Worm (Caenorhabditis elegans) whole organism, late embryonic: ENCODE results near the gene klp-6.

Experiments
- F13H6.1 ChIP-seq: sonication (generic microtip); optimal IDR thresholded peaks from 2 replicates; lab custom pipeline; 2016; ENCODE audit warnings: missing genetic modification characterization, missing compliant biosample characterization
- K02D7.2 ChIP-seq: sonication (generic microtip); optimal IDR thresholded peaks from 2 replicates; lab custom pipeline; 2017; ENCODE audit warnings: mild to moderate bottlenecking, missing genetic modification characterization, missing compliant biosample characterization
- K09A11.1 ChIP-seq: sonication (generic microtip); optimal IDR thresholded peaks from 2 replicates; lab custom pipeline; 2017; ENCODE audit warnings: antibody characterized with exemption, mild to moderate bottlenecking, missing genetic modification characterization, missing compliant biosample characterization; ENCODE audit not compliant: insufficient read depth
- T23F11.4 ChIP-seq: fragments of 200-800 bp; sonication (Bioruptor generic); optimal IDR thresholded peaks from 2 replicates; lab custom pipeline; 2018; ENCODE audit warnings: mild to moderate bottlenecking, missing genetic modification characterization, missing compliant biosample characterization
- ahr-1 ChIP-seq: sonication (generic microtip); optimal IDR thresholded peaks from 2 replicates; lab custom pipeline; 2016; ENCODE audit warnings: missing genetic modification characterization, missing compliant biosample characterization
- ama-1 ChIP-seq: fragments of 150-350 bp; optimal IDR thresholded peaks from 2 replicates; lab custom pipeline; 2014
- ceh-18 ChIP-seq: sonication (generic microtip); optimal IDR thresholded peaks from 2 replicates; lab custom pipeline; 2016; ENCODE audit warnings: missing genetic modification characterization, missing compliant biosample characterization
- ceh-19 ChIP-seq: fragments of 200-800 bp; sonication (Bioruptor generic); optimal IDR thresholded peaks from 2 replicates; lab custom pipeline; 2018; ENCODE audit warnings: mild to moderate bottlenecking, missing genetic modification characterization, missing compliant biosample characterization
- ceh-2 ChIP-seq: sonication (generic microtip); optimal IDR thresholded peaks from 2 replicates; lab custom pipeline; 2016; ENCODE audit warnings: missing genotype, missing genetic modification characterization, missing compliant biosample characterization
- ceh-30 ChIP-seq: fragments of 150-350 bp; optimal IDR thresholded peaks from 2 replicates; lab custom pipeline; 2014; ENCODE audit warnings: missing biosample characterization, missing genetic modification characterization
- ceh-31 ChIP-seq: sonication (generic microtip); optimal IDR thresholded peaks from 2 replicates; lab custom pipeline; 2016; ENCODE audit warnings: missing genetic modification characterization, missing compliant biosample characterization
- ceh-45 ChIP-seq: fragments of 200-800 bp; sonication (Bioruptor generic); IDR thresholded peaks from 2 replicates; pipeline ENCODE4 v1.3.6; 2022; ENCODE audit warnings: missing genetic modification reagents, missing genetic modification characterization, missing compliant biosample characterization
- ceh-48 ChIP-seq: sonication (generic microtip); optimal IDR thresholded peaks from 2 replicates; lab custom pipeline; 2016; ENCODE audit warnings: missing genetic modification characterization, inconsistent platforms, missing compliant biosample characterization
- ceh-6 ChIP-seq: fragments of 200-800 bp; sonication (Bioruptor generic); optimal IDR thresholded peaks from 2 replicates; lab custom pipeline; 2018; ENCODE audit warnings: mild to moderate bottlenecking, missing genetic modification characterization, missing compliant biosample characterization
- che-1 ChIP-seq: sonication (generic microtip); optimal IDR thresholded peaks from 2 replicates; lab custom pipeline; 2016; ENCODE audit warnings: mild to moderate bottlenecking, missing genetic modification characterization, missing compliant biosample characterization
- dmd-4 ChIP-seq: sonication (generic microtip); optimal IDR thresholded peaks from 2 replicates; lab custom pipeline; 2016; ENCODE audit warnings: borderline replicate concordance, missing genetic modification characterization, missing compliant biosample characterization
- dve-1 ChIP-seq: sonication (generic microtip); optimal IDR thresholded peaks from 2 replicates; lab custom pipeline; 2017; ENCODE audit warnings: antibody characterized with exemption, mild to moderate bottlenecking, missing genetic modification characterization, missing compliant biosample characterization
- elt-2 ChIP-seq: sonication (generic microtip); optimal IDR thresholded peaks from 2 replicates; lab custom pipeline; 2016; ENCODE audit warnings: missing genetic modification reagents, missing genetic modification characterization, missing compliant biosample characterization
- ets-4 ChIP-seq: sonication (generic microtip); optimal IDR thresholded peaks from 2 replicates; lab custom pipeline; 2016; ENCODE audit warnings: missing genetic modification characterization, missing compliant biosample characterization
- eyg-1 ChIP-seq: sonication (generic microtip); optimal IDR thresholded peaks from 2 replicates; lab custom pipeline; 2016; ENCODE audit warnings: missing genotype, missing genetic modification characterization, missing compliant biosample characterization
- fkh-10 ChIP-seq: fragments of 150-350 bp; optimal IDR thresholded peaks from 2 replicates; lab custom pipeline; 2014; ENCODE audit warnings: missing biosample characterization, missing genetic modification reagents, missing genetic modification characterization
- fkh-6 ChIP-seq: sonication (generic microtip); optimal IDR thresholded peaks from 2 replicates; lab custom pipeline; 2016; ENCODE audit warnings: missing genetic modification characterization, missing compliant biosample characterization
- gmeb-2 ChIP-seq: sonication (generic microtip); optimal IDR thresholded peaks from 2 replicates; lab custom pipeline; 2016; ENCODE audit warnings: missing genetic modification characterization, inconsistent platforms, missing compliant biosample characterization
- hlh-15 ChIP-seq: sonication (generic microtip); optimal IDR thresholded peaks from 2 replicates; lab custom pipeline; 2016; ENCODE audit warnings: missing genetic modification characterization, missing compliant biosample characterization
- hlh-30 ChIP-seq: sonication (generic microtip); optimal IDR thresholded peaks from 2 replicates; lab custom pipeline; 2017; ENCODE audit warnings: antibody characterized with exemption, missing genetic modification characterization, missing compliant biosample characterization; ENCODE audit not compliant: insufficient read depth
- hlh-6 ChIP-seq: sonication (generic microtip); optimal IDR thresholded peaks from 2 replicates; lab custom pipeline; 2016; ENCODE audit warnings: missing genotype, missing genetic modification characterization, missing compliant biosample characterization
- madf-2 ChIP-seq: sonication (generic microtip); optimal IDR thresholded peaks from 2 replicates; lab custom pipeline; 2017; ENCODE audit warnings: missing genetic modification characterization, missing compliant biosample characterization
- nfya-1 ChIP-seq: sonication (generic microtip); optimal IDR thresholded peaks from 2 replicates; lab custom pipeline; 2017; ENCODE audit warnings: missing genetic modification characterization, mild to moderate bottlenecking, missing compliant biosample characterization, antibody characterized with exemption, moderate library complexity
- nhr-11 ChIP-seq: fragments of 150-350 bp; optimal IDR thresholded peaks from 2 replicates; lab custom pipeline; 2014; ENCODE audit warnings: missing biosample characterization, missing genetic modification characterization
- nhr-232 ChIP-seq: sonication (generic microtip); optimal IDR thresholded peaks from 2 replicates; lab custom pipeline; 2016; ENCODE audit warnings: missing genetic modification characterization, missing compliant biosample characterization
- npax-4 ChIP-seq: sonication (generic microtip); optimal IDR thresholded peaks from 2 replicates; lab custom pipeline; 2016; ENCODE audit warnings: missing genetic modification characterization, missing compliant biosample characterization
- pag-3 ChIP-seq: sonication (generic microtip); optimal IDR thresholded peaks from 2 replicates; lab custom pipeline; 2016; ENCODE audit warnings: missing compliant biosample characterization, missing genetic modification characterization, borderline replicate concordance
- pat-9 ChIP-seq: fragments of 200-800 bp; sonication (Bioruptor generic); optimal IDR thresholded peaks from 2 replicates; lab custom pipeline; 2018; ENCODE audit warnings: mild to moderate bottlenecking, missing genetic modification characterization, moderate library complexity, missing compliant biosample characterization
- pha-2 ChIP-seq: sonication (generic microtip); optimal IDR thresholded peaks from 2 replicates; lab custom pipeline; 2017; ENCODE audit warnings: mild to moderate bottlenecking, missing genetic modification characterization, missing compliant biosample characterization
- pha-4 ChIP-seq: fragments of 150-350 bp; optimal IDR thresholded peaks from 2 replicates; lab custom pipeline; 2018; ENCODE audit warnings: missing biosample characterization, missing genetic modification reagents, missing genetic modification characterization
- pqm-1 ChIP-seq: sonication (generic microtip); optimal IDR thresholded peaks from 2 replicates; lab custom pipeline; 2016; ENCODE audit warnings: missing genetic modification characterization, missing compliant biosample characterization
- ref-2 ChIP-seq: sonication (generic microtip); optimal IDR thresholded peaks from 2 replicates; lab custom pipeline; 2016; ENCODE audit warnings: missing genetic modification characterization, missing compliant biosample characterization
- rnt-1 ChIP-seq: sonication (generic microtip); optimal IDR thresholded peaks from 2 replicates; lab custom pipeline; 2016; ENCODE audit warnings: missing genetic modification characterization, missing compliant biosample characterization
- sdc-2 ChIP-seq: sonication (generic microtip); optimal IDR thresholded peaks from 2 replicates; lab custom pipeline; 2016; ENCODE audit warnings: missing genotype, missing genetic modification characterization, missing compliant biosample characterization
- sox-4 ChIP-seq: sonication (generic microtip); optimal IDR thresholded peaks from 2 replicates; lab custom pipeline; 2017; ENCODE audit warnings: mild to moderate bottlenecking, missing genetic modification characterization, inconsistent platforms, missing compliant biosample characterization
- syd-9 ChIP-seq: sonication (generic microtip); optimal IDR thresholded peaks from 2 replicates; lab custom pipeline; 2016; ENCODE audit warnings: mild to moderate bottlenecking, missing genetic modification characterization, moderate library complexity, missing compliant biosample characterization
- tbx-2 ChIP-seq: sonication (generic microtip); optimal IDR thresholded peaks from 2 replicates; lab custom pipeline; 2016; ENCODE audit warnings: missing genetic modification characterization, missing compliant biosample characterization
- tbx-7 ChIP-seq: sonication (generic microtip); optimal IDR thresholded peaks from 2 replicates; lab custom pipeline; 2016; ENCODE audit warnings: missing genotype, missing genetic modification characterization, missing compliant biosample characterization
- ttx-3 ChIP-seq: sonication (generic microtip); optimal IDR thresholded peaks from 2 replicates; lab custom pipeline; 2016; ENCODE audit warnings: missing genetic modification reagents, missing genetic modification characterization, missing compliant biosample characterization
- unc-3 ChIP-seq, 2 experiments: fragments of 200-800 bp in 1 of 2; sonication (Bioruptor generic) in 1 of 2; sonication (generic microtip) in 1 of 2; conservative IDR thresholded peaks in 1 of 2; optimal IDR thresholded peaks in 1 of 2; 2 replicates each; pipeline versions ENCODE4 v1.3.6 to Lab custom; 2016 to 2022; ENCODE audit warnings: missing compliant biosample characterization in 2 of 2, missing genetic modification characterization in 2 of 2, missing genetic modification reagents in 1 of 2
- unc-42 ChIP-seq: sonication (generic microtip); optimal IDR thresholded peaks from 2 replicates; lab custom pipeline; 2016; ENCODE audit warnings: missing genotype, missing genetic modification characterization, missing compliant biosample characterization
- unc-55 ChIP-seq: sonication (generic microtip); optimal IDR thresholded peaks from 2 replicates; lab custom pipeline; 2017; ENCODE audit warnings: missing biosample characterization, missing genetic modification reagents, missing genetic modification characterization
- ztf-16 ChIP-seq: sonication (generic microtip); optimal IDR thresholded peaks from 2 replicates; lab custom pipeline; 2017; ENCODE audit warnings: missing genetic modification characterization, missing compliant biosample characterization

The klp-6 gene

DNA sequence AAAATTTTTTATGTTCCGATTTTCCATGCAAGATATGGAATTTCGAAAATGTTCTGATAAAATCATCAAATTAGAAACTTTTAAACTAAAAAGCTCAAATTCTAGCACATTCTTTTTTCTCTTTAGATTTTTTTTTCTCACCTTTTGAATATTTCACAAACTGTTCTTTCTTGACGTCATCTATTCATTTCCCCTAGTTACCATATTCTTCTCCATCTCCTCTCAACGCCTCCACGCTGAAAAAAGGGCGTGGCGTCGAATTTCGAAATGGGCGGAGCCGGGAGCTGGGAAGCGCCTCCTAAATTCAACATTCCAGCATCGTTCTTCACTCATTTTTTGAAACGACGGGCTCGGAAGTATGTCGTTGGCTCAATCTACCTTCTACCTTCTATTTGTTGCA is 11.4 kb downstream of the klp-6 start, which contains the start of gene nlp-43:
nlp-43 (plus strand) TSS at position 301 of the 400 bp plus-strand sequence.
- TF ChIP-seq ceh-45 (GFP tag; lab: Robert Waterston, UW) (no peak), che-1 (tag; lab: Kevin White, UChicago) (no peak), pqm-1 (tag; lab: Kevin White, UChicago) (no peak), F13H6.1 (tag; lab: Kevin White, UChicago) (no peak)

DNA sequence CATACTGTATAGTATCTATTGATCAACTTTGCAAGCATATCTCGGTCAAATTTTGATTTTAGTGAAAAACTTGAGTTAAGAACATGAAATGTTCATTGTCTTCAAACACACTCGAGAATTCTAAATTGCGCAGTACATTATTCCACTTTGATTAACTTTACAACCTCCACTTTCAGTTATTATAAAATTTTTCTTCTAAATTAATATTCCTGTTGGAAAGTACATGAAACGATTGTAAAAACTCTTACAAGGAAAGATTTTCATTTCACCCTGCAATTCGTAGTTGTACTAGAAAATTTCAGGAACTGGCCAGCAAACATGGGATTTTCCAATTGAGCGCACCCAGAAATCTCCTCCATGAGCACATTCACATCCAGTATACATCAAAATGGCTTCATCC is 14.0 kb downstream of the klp-6 start, which contains the start of gene C45G9.14:
C45G9.14 (plus strand) TSS at position 301 of the 400 bp plus-strand sequence.
- TF ChIP-seq madf-2 (tag; lab: Kevin White, UChicago) = no peak
- TF ChIP-seq dve-1 (tag; lab: Kevin White, UChicago) = no peak
- no peak for TF ChIP-seq ceh-19 (GFP tag; lab: Kevin White, UChicago)
- no peak for TF ChIP-seq ceh-18
- TF ChIP-seq, all 69 proteins: peak for 0

DNA sequence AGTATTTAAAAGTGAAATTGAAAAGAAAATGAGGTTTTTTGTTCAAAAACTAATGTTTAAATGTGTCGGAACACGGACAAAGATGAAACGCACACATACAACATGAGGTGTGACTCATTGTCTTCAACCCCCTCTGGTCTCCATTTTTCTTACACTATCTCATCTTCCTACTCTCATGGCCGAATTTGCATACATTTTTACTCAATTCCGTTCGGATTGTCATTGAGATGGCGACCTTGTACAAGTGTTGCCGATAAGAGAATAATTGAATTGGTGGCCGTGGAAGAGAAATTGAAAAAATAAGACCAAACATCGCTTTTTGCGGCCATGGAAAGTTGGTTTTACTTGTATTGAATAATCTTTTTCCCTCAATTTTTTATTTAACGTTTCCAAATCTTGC is 16.4 kb downstream of the klp-6 start, which contains the start of gene txbp-3:
txbp-3 (minus strand) TSS at position 285 of the 400 bp plus-strand sequence.
- TF ChIP-seq gmeb-2 (tag; lab: Kevin White, UChicago) (no peak), ttx-3 (tag; lab: Kevin White, UChicago) (no peak), nhr-232 (tag; lab: Kevin White, UChicago) (no peak), tbx-7 (tag; lab: Kevin White, UChicago) (no peak), ahr-1 (no peak), elt-2 (tag; lab: Kevin White, UChicago) (peak; percentile 58), unc-3 (GFP tag; conservative IDR thresholded peaks at IDR 0.05; lab: Robert Waterston, UW) (no peak), unc-3 (tag; optimal IDR thresholded peaks at IDR 0.05; lab: Kevin White, UChicago) (no peak), ceh-31 (tag; lab: Kevin White, UChicago) (peak; percentile 58), K02D7.2 (tag; lab: Kevin White, UChicago) (no peak), ama-1 (lab: Kevin White, UChicago) (no peak), eyg-1 (tag; lab: Kevin White, UChicago) (no peak), nfya-1 (tag; lab: Kevin White, UChicago) (peak; percentile 30), fkh-6 (tag; lab: Kevin White, UChicago) (no peak), dmd-4 (tag; lab: Kevin White, UChicago) (no peak), T23F11.4 (GFP tag; lab: Kevin White, UChicago) (no peak), syd-9 (no peak), unc-42 (peak; percentile 85), ceh-19 (GFP tag; lab: Kevin White, UChicago) (no peak), nhr-11 (tag; lab: Kevin White, UChicago) (no peak), pha-2 (tag; lab: Kevin White, UChicago) (no peak), rnt-1 (tag; lab: Kevin White, UChicago) (no peak), F13H6.1 (tag; lab: Kevin White, UChicago) (no peak), hlh-15 (no peak), ztf-16 (tag; lab: Kevin White, UChicago) (no peak), hlh-6 (no peak), ceh-30 (tag; lab: Kevin White, UChicago) (no peak), ceh-48 (tag; lab: Kevin White, UChicago) (no peak), ceh-45 (GFP tag; lab: Robert Waterston, UW) (no peak), ets-4 (peak; percentile 71), pat-9 (tag; lab: Kevin White, UChicago) (no peak), npax-4 (tag; lab: Kevin White, UChicago) (no peak), unc-55 (GFP tag; lab: Kevin White, UChicago) (no peak), hlh-30 (peak; percentile 45), pag-3 (tag; lab: Kevin White, UChicago) (no peak), fkh-10 (GFP tag; lab: Kevin White, UChicago) (no peak), pqm-1 (tag; lab: Kevin White, UChicago) (no peak), tbx-2 (tag; lab: Kevin White, UChicago) (no peak), ceh-6 (GFP tag; lab: Kevin White, UChicago) (no peak), sdc-2 (tag; lab: Kevin White, UChicago) (no peak), ref-2 (no peak), ceh-2 (tag; lab: Kevin White, UChicago) (no peak), K09A11.1 (tag; lab: Kevin White, UChicago) (no peak), sox-4 (tag; lab: Kevin White, UChicago) (no peak), pha-4 (tag; lab: Kevin White, UChicago) (no peak)
